Fruit fly (Drosophila melanogaster): ENCODE data around the gene CG7443.

dm6 chr3R:8324016-8324415 lies at the start of gene CG7443:
- TF ChIP-seq CTCF (optimal IDR thresholded peaks at IDR 0.05) (no peak), CG8478 (optimal IDR thresholded peaks at IDR 0.05) (no peak)
